Worm (Caenorhabditis elegans): ENCODE data around the gene T27F7.12.

Gene T27F7.12

ce11 chrII:4998657-4999056 lies 8.8 kb downstream of the T27F7.12 start, which contains the start of gene F59A6.11:
Gene F59A6.11, minus strand, starts transcription at chrII:4998757.
- TF ChIP-seq ztf-4 (tag; optimal IDR thresholded peaks at IDR 0.05) (no peak), fos-1 (tag; optimal IDR thresholded peaks at IDR 0.05) (no peak), pqm-1 (tag; optimal IDR thresholded peaks at IDR 0.05) (no peak), lsy-12 (tag; optimal IDR thresholded peaks at IDR 0.05) (no peak), nhr-77 (tag; optimal IDR thresholded peaks at IDR 0.05) (no peak), R02D3.7 (tag; optimal IDR thresholded peaks at IDR 0.05) (no peak), nhr-43 (tag; optimal IDR thresholded peaks at IDR 0.05; ENCODE audit: poor library complexity, severe bottlenecking) (no peak)

ce11 chrII:4999122-4999521 lies 9.2 kb downstream of the T27F7.12 start, which contains the start of gene citk-2:
Gene citk-2, plus strand, starts transcription at chrII:4999520.
- TF ChIP-seq R02D3.7 (tag; optimal IDR thresholded peaks at IDR 0.05) (peak; percentile 66), ceh-82 (tag; optimal IDR thresholded peaks at IDR 0.05) (peak; percentile 75), lsy-12 (tag; optimal IDR thresholded peaks at IDR 0.05) (peak; percentile 61), egl-27 (tag; optimal IDR thresholded peaks at IDR 0.05) (no peak), nhr-23 (tag; optimal IDR thresholded peaks at IDR 0.05) (peak; percentile 92), mml-1 (tag; optimal IDR thresholded peaks at IDR 0.05) (no peak), egl-5 (tag; optimal IDR thresholded peaks at IDR 0.05) (peak; percentile 75), nhr-11 (tag; optimal IDR thresholded peaks at IDR 0.05) (no peak), unc-39 (tag; optimal IDR thresholded peaks at IDR 0.05) (no peak), skn-1 (tag; optimal IDR thresholded peaks at IDR 0.05) (peak; percentile 79), eor-1 (tag; optimal IDR thresholded peaks at IDR 0.05) (no peak), lin-39 (tag; optimal IDR thresholded peaks at IDR 0.05) (peak; percentile 51), nhr-237 (tag; optimal IDR thresholded peaks at IDR 0.05) (no peak), nhr-25 (tag; optimal IDR thresholded peaks at IDR 0.05) (peak; percentile 89), pqm-1 (tag; optimal IDR thresholded peaks at IDR 0.05) (peak; percentile 19), jun-1 (tag; optimal IDR thresholded peaks at IDR 0.05) (peak; percentile 66), ztf-11 (tag; optimal IDR thresholded peaks at IDR 0.05) (no peak), lin-15B (tag; optimal IDR thresholded peaks at IDR 0.05) (peak; percentile 74), nhr-67 (tag; optimal IDR thresholded peaks at IDR 0.05) (peak; percentile 5), ama-1 (optimal IDR thresholded peaks at IDR 0.05) (no peak), nhr-43 (tag; optimal IDR thresholded peaks at IDR 0.05; ENCODE audit: poor library complexity, severe bottlenecking) (peak; percentile 90), fkh-10 (GFP tag; optimal IDR thresholded peaks at IDR 0.05) (peak; percentile 24), ceh-28 (tag; optimal IDR thresholded peaks at IDR 0.05) (no peak)

ce11 chrII:5001866-5002265 lies 12.0 kb downstream of the T27F7.12 start:
- TF ChIP-seq nhr-76 (tag; optimal IDR thresholded peaks at IDR 0.05) (no peak), hmg-11 (tag; optimal IDR thresholded peaks at IDR 0.05) (no peak), sea-2 (GFP tag; optimal IDR thresholded peaks at IDR 0.05) (no peak), ama-1 (optimal IDR thresholded peaks at IDR 0.05) (no peak), ceh-82 (tag; optimal IDR thresholded peaks at IDR 0.05) (no peak), nhr-25 (tag; optimal IDR thresholded peaks at IDR 0.05) (no peak), ceh-9 (tag; optimal IDR thresholded peaks at IDR 0.05) (no peak), nhr-28 (tag; optimal IDR thresholded peaks at IDR 0.05) (no peak), fkh-10 (GFP tag; optimal IDR thresholded peaks at IDR 0.05) (no peak), jun-1 (tag; optimal IDR thresholded peaks at IDR 0.05) (no peak), mml-1 (tag; optimal IDR thresholded peaks at IDR 0.05) (no peak), aly-2 (tag; optimal IDR thresholded peaks at IDR 0.05) (no peak), nhr-67 (tag; optimal IDR thresholded peaks at IDR 0.05) (no peak), nhr-12 (tag; optimal IDR thresholded peaks at IDR 0.05) (no peak), mdl-1 (tag; optimal IDR thresholded peaks at IDR 0.05) (no peak), snpc-4 (tag; optimal IDR thresholded peaks at IDR 0.05) (no peak)

ce11 chrII:5003660-5004059 lies 13.8 kb downstream of the T27F7.12 start, which contains the start of gene F59A6.10:
Gene F59A6.10, plus strand, starts transcription at chrII:5003960.
- no peak for TF ChIP-seq nhr-25 (tag; optimal IDR thresholded peaks at IDR 0.05)
- no peak for TF ChIP-seq tbx-2 (tag; optimal IDR thresholded peaks at IDR 0.05)
- no peak for TF ChIP-seq fkh-10 (GFP tag; optimal IDR thresholded peaks at IDR 0.05)

- TF ChIP-seq hmg-11 (tag; optimal IDR thresholded peaks at IDR 0.05): no peak
- TF ChIP-seq snpc-4 (tag; optimal IDR thresholded peaks at IDR 0.05): no peak
- TF ChIP-seq fkh-2 (tag; optimal IDR thresholded peaks at IDR 0.05): no peak
- no peak for TF ChIP-seq ZK546.5 (tag; optimal IDR thresholded peaks at IDR 0.05)
- TF ChIP-seq mdl-1 (tag; optimal IDR thresholded peaks at IDR 0.05): no peak
- no peak for TF ChIP-seq lin-39 (tag; optimal IDR thresholded peaks at IDR 0.05)
Measured at ce11 chrII:5004781-5005180, 14.9 kb downstream of the T27F7.12 start, which contains the start of gene F59A6.4. Gene F59A6.4, plus strand, starts transcription at chrII:5005081.
